Worm (Caenorhabditis elegans) whole organism, L4 larva: ENCODE results near the gene C14A6.8.
"Not testable (repeated sequence)": the region's sequence is repeated elsewhere in the genome, so short reads cannot be mapped to it uniquely, and the experiment has no call there.

Experiments used
- aly-2 ChIP-seq: sonication (generic microtip); optimal IDR thresholded peaks from 2 replicates; lab custom pipeline; 2018; ENCODE audit warnings: missing biosample characterization, missing genetic modification characterization
- cey-2 ChIP-seq: sonication (generic microtip); optimal IDR thresholded peaks from 3 replicates; lab custom pipeline; 2017; ENCODE audit warnings: missing genetic modification characterization, mild to moderate bottlenecking, missing compliant biosample characterization, antibody characterized with exemption, borderline replicate concordance; ENCODE audit not compliant: insufficient read depth
- egl-43 ChIP-seq: fragments of 200-800 bp; sonication (Bioruptor generic); IDR thresholded peaks from 2 replicates; pipeline ENCODE4 v1.3.6; 2022; ENCODE audit warnings: missing genetic modification reagents, missing genetic modification characterization, missing compliant biosample characterization
- gei-8 ChIP-seq: fragments of 200-800 bp; sonication (Bioruptor generic); optimal IDR thresholded peaks from 2 replicates; lab custom pipeline; 2018; ENCODE audit warnings: mild to moderate bottlenecking, missing genetic modification characterization, missing compliant biosample characterization
- lim-7 ChIP-seq: fragments of 200-800 bp; sonication (Bioruptor generic); IDR thresholded peaks from 2 replicates; pipeline ENCODE4 v1.3.6; 2022; ENCODE audit warnings: missing genetic modification characterization, missing compliant biosample characterization
- lin-13 ChIP-seq: fragments of 150-350 bp; optimal IDR thresholded peaks from 2 replicates; lab custom pipeline; 2014; ENCODE audit warnings: missing biosample characterization, missing genetic modification reagents, missing genetic modification characterization
- lin-39 ChIP-seq: fragments of 150-350 bp; optimal IDR thresholded peaks from 2 replicates; lab custom pipeline; 2014; ENCODE audit warnings: missing biosample characterization, missing genetic modification reagents, missing genetic modification characterization
- madf-5 ChIP-seq, 2 experiments: fragments of 200-800 bp; sonication (Bioruptor generic); IDR thresholded peaks; 2 replicates each; pipeline ENCODE4 v1.3.6; 2022; ENCODE audit warnings: missing compliant biosample characterization in 2 of 2, missing genetic modification characterization in 2 of 2
- nhr-25 ChIP-seq: sonication (generic microtip); optimal IDR thresholded peaks from 2 replicates; lab custom pipeline; 2017; ENCODE audit warnings: missing genetic modification characterization, mild to moderate bottlenecking, missing compliant biosample characterization, antibody characterized with exemption, moderate library complexity, borderline replicate concordance; ENCODE audit not compliant: insufficient read depth
- nhr-28 ChIP-seq: fragments of 150-350 bp; optimal IDR thresholded peaks from 2 replicates; lab custom pipeline; 2014; ENCODE audit warnings: missing biosample characterization, missing genetic modification characterization
- nhr-41 ChIP-seq: fragments of 200-800 bp; sonication (Bioruptor generic); IDR thresholded peaks from 2 replicates; pipeline ENCODE4 v1.3.6; 2022; ENCODE audit warnings: missing genetic modification reagents, missing genetic modification characterization, missing compliant biosample characterization
- zip-11 ChIP-seq: fragments of 200-800 bp; sonication (Bioruptor generic); IDR thresholded peaks from 2 replicates; pipeline ENCODE4 v1.3.6; 2022; ENCODE audit warnings: missing genetic modification characterization, missing compliant biosample characterization

DNA sequence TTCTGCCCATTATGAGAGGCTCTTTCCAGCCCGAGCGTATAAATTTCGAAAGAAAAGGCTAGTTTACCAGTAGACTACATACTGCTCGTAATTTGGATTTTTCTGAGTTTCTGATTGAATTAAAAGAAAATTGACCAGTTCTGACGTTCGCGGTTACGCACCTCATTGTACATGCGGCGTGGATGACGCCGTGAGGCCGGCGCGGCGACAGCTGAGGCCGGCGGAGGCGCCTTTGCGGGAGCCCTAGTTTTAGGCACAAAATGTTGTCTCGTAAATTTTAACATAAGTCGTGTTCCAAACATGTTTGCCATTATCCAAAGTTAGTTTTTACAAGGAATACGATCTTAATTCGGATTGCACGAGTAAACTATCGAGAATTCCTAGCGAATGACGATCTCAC, 45.3 kb upstream of the C14A6.8 start, which contains the start of gene F16H6.9:
- TF ChIP-seq egl-43; nhr-28 (tag; lab: Kevin White, UChicago); lin-13; zip-11 (GFP tag; lab: Robert Waterston, UW); nhr-41 (GFP tag; lab: Robert Waterston, UW); aly-2 (tag; lab: Kevin White, UChicago); cey-2 (tag; lab: Kevin White, UChicago); lim-7 (GFP tag; lab: Robert Waterston, UW); gei-8 (GFP tag; lab: Kevin White, UChicago); madf-5 (GFP tag; IDR thresholded peaks at IDR 0.05; lab: Robert Waterston, UW); lin-39 (tag; lab: Kevin White, UChicago); nhr-25: not testable (repeated sequence)
